Worm (Caenorhabditis elegans): ENCODE measurements around the gene hrg-9.
A peak's percentile ranks its signal among the peaks of the same experiment; 100 is the strongest.

hrg-9 gene

ce11 chrV:12963192-12963591 is at the start of gene hrg-9:
TSS of gene hrg-9 (minus strand) at chrV:12963343.
- TF ChIP-seq ref-1 (GFP tag; conservative IDR thresholded peaks at IDR 0.05) (no peak), med-1 (GFP tag; optimal IDR thresholded peaks at IDR 0.05; ENCODE audit: insufficient read depth) (no peak), tab-1 (GFP tag; IDR thresholded peaks at IDR 0.05) (no peak), ztf-29 (GFP tag; IDR thresholded peaks at IDR 0.05) (no peak), cog-1 (tag; optimal IDR thresholded peaks at IDR 0.05) (no peak), flt-1 (GFP tag; IDR thresholded peaks at IDR 0.05) (no peak), ztf-23 (GFP tag; IDR thresholded peaks at IDR 0.05) (no peak), T22C8.4 (GFP tag; IDR thresholded peaks at IDR 0.05) (no peak), klf-2 (GFP tag; conservative IDR thresholded peaks at IDR 0.05) (no peak)

- no peak for TF ChIP-seq med-1 (GFP tag; optimal IDR thresholded peaks at IDR 0.05; ENCODE audit: insufficient read depth)
- no peak for TF ChIP-seq ztf-29 (GFP tag; IDR thresholded peaks at IDR 0.05)
- no peak for TF ChIP-seq T22C8.4 (GFP tag; IDR thresholded peaks at IDR 0.05)
- no peak for TF ChIP-seq klf-2 (GFP tag; conservative IDR thresholded peaks at IDR 0.05)
- no peak for TF ChIP-seq cog-1 (tag; optimal IDR thresholded peaks at IDR 0.05)
- TF ChIP-seq flt-1 (GFP tag; IDR thresholded peaks at IDR 0.05), result no peak
- no peak for TF ChIP-seq ref-1 (GFP tag; conservative IDR thresholded peaks at IDR 0.05)
- no peak for TF ChIP-seq tab-1 (GFP tag; IDR thresholded peaks at IDR 0.05)
- TF ChIP-seq ztf-23 (GFP tag; IDR thresholded peaks at IDR 0.05), result no peak
Measured at ce11 chrV:13011904-13012303, 48.8 kb upstream of the hrg-9 start.

ce11 chrV:13009843-13010242 is 46.7 kb upstream of the hrg-9 start:
- TF ChIP-seq ztf-23 (GFP tag; IDR thresholded peaks at IDR 0.05) (no peak), cog-1 (tag; optimal IDR thresholded peaks at IDR 0.05) (peak; percentile 16)

ce11 chrV:13009271-13009670 is 46.1 kb upstream of the hrg-9 start:
- no peak for TF ChIP-seq cog-1 (tag; optimal IDR thresholded peaks at IDR 0.05)
- no peak for TF ChIP-seq T22C8.4 (GFP tag; IDR thresholded peaks at IDR 0.05)
- no peak for TF ChIP-seq med-1 (GFP tag; optimal IDR thresholded peaks at IDR 0.05; ENCODE audit: insufficient read depth)
- no peak for TF ChIP-seq flt-1 (GFP tag; IDR thresholded peaks at IDR 0.05)
- no peak for TF ChIP-seq tab-1 (GFP tag; IDR thresholded peaks at IDR 0.05)

ce11 chrV:13008825-13009224 is 45.7 kb upstream of the hrg-9 start, which contains the start of gene F15B9.10:
TSS of gene F15B9.10 (minus strand) at chrV:13008925.
- TF ChIP-seq med-1 (GFP tag; optimal IDR thresholded peaks at IDR 0.05; ENCODE audit: insufficient read depth) (no peak), ztf-23 (GFP tag; IDR thresholded peaks at IDR 0.05) (no peak), klf-2 (GFP tag; conservative IDR thresholded peaks at IDR 0.05) (no peak), T22C8.4 (GFP tag; IDR thresholded peaks at IDR 0.05) (no peak), cog-1 (tag; optimal IDR thresholded peaks at IDR 0.05) (no peak), tab-1 (GFP tag; IDR thresholded peaks at IDR 0.05) (no peak), ref-1 (GFP tag; conservative IDR thresholded peaks at IDR 0.05) (no peak)

ce11 chrV:13006754-13007153 is 43.6 kb upstream of the hrg-9 start:
- TF ChIP-seq ztf-29 (GFP tag; IDR thresholded peaks at IDR 0.05) (no peak), tab-1 (GFP tag; IDR thresholded peaks at IDR 0.05) (no peak), ztf-23 (GFP tag; IDR thresholded peaks at IDR 0.05) (no peak), flt-1 (GFP tag; IDR thresholded peaks at IDR 0.05) (no peak), T22C8.4 (GFP tag; IDR thresholded peaks at IDR 0.05) (no peak), ref-1 (GFP tag; conservative IDR thresholded peaks at IDR 0.05) (no peak), med-1 (GFP tag; optimal IDR thresholded peaks at IDR 0.05; ENCODE audit: insufficient read depth) (no peak), cog-1 (tag; optimal IDR thresholded peaks at IDR 0.05) (no peak), klf-2 (GFP tag; conservative IDR thresholded peaks at IDR 0.05) (no peak)

- TF ChIP-seq ztf-23 (GFP tag; IDR thresholded peaks at IDR 0.05) (no peak), ztf-29 (GFP tag; IDR thresholded peaks at IDR 0.05) (no peak), tab-1 (GFP tag; IDR thresholded peaks at IDR 0.05) (0 out of 2 replicates have a peak, but pooled peaks have one; percentile 25)
Measured at ce11 chrV:13004374-13004773, 41.2 kb upstream of the hrg-9 start.

ce11 chrV:13003378-13003777 is 40.2 kb upstream of the hrg-9 start:
- peak; percentile 52 for TF ChIP-seq cog-1 (tag; optimal IDR thresholded peaks at IDR 0.05)
- TF ChIP-seq klf-2 (GFP tag; conservative IDR thresholded peaks at IDR 0.05), result peak; percentile 87
- TF ChIP-seq med-1 (GFP tag; optimal IDR thresholded peaks at IDR 0.05; ENCODE audit: insufficient read depth), result peak; percentile 30
- TF ChIP-seq tab-1 (GFP tag; IDR thresholded peaks at IDR 0.05), result peak; percentile 93
- peak; percentile 80 for TF ChIP-seq T22C8.4 (GFP tag; IDR thresholded peaks at IDR 0.05)
- peak; percentile 94 for TF ChIP-seq ztf-23 (GFP tag; IDR thresholded peaks at IDR 0.05)
- peak; percentile 79; the same call in 1 of the 2 replicates for TF ChIP-seq ref-1 (GFP tag; conservative IDR thresholded peaks at IDR 0.05)
- peak; percentile 94 for TF ChIP-seq flt-1 (GFP tag; IDR thresholded peaks at IDR 0.05)
- peak; percentile 79 for TF ChIP-seq ztf-29 (GFP tag; IDR thresholded peaks at IDR 0.05)

ce11 chrV:13002070-13002469 is 38.9 kb upstream of the hrg-9 start, which contains the start of gene inft-2:
TSS of gene inft-2 (plus strand) at chrV:13002317.
- no peak for TF ChIP-seq ztf-29 (GFP tag; IDR thresholded peaks at IDR 0.05)
- TF ChIP-seq tab-1 (GFP tag; IDR thresholded peaks at IDR 0.05), result no peak
- TF ChIP-seq ztf-23 (GFP tag; IDR thresholded peaks at IDR 0.05), result no peak
- no peak for TF ChIP-seq med-1 (GFP tag; optimal IDR thresholded peaks at IDR 0.05; ENCODE audit: insufficient read depth)
- TF ChIP-seq cog-1 (tag; optimal IDR thresholded peaks at IDR 0.05), result no peak
- TF ChIP-seq T22C8.4 (GFP tag; IDR thresholded peaks at IDR 0.05), result no peak
- no peak for TF ChIP-seq ref-1 (GFP tag; conservative IDR thresholded peaks at IDR 0.05)
- TF ChIP-seq flt-1 (GFP tag; IDR thresholded peaks at IDR 0.05), result no peak
- no peak for TF ChIP-seq klf-2 (GFP tag; conservative IDR thresholded peaks at IDR 0.05)

ce11 chrV:13000068-13000467 is 36.9 kb upstream of the hrg-9 start:
- TF ChIP-seq cog-1 (tag; optimal IDR thresholded peaks at IDR 0.05) (no peak), ref-1 (GFP tag; conservative IDR thresholded peaks at IDR 0.05) (no peak), flt-1 (GFP tag; IDR thresholded peaks at IDR 0.05) (no peak), tab-1 (GFP tag; IDR thresholded peaks at IDR 0.05) (no peak), klf-2 (GFP tag; conservative IDR thresholded peaks at IDR 0.05) (no peak), T22C8.4 (GFP tag; IDR thresholded peaks at IDR 0.05) (no peak)
